Worm (Caenorhabditis elegans) whole organism, L4 larva: Measurements from ENCODE around the gene ins-7.
A peak's percentile ranks its signal among the peaks of the same experiment; 100 is the strongest.

ENCODE experiments used
- F10B5.3 ChIP-seq: sonication (generic microtip); optimal IDR thresholded peaks from 2 replicates; lab custom pipeline; 2016; ENCODE audit warnings: mild to moderate bottlenecking, missing genetic modification characterization, missing compliant biosample characterization
- F26F4.8 ChIP-seq: fragments of 200-800 bp; sonication (Bioruptor generic); conservative IDR thresholded peaks from 2 replicates; pipeline ENCODE4 v1.3.6; 2022; ENCODE audit warnings: missing genetic modification characterization, missing compliant biosample characterization
- R02D3.7 ChIP-seq: fragments of 150-350 bp; sonication (generic microtip); optimal IDR thresholded peaks from 3 replicates; lab custom pipeline; 2014; ENCODE audit warnings: missing biosample characterization, missing genetic modification characterization
- T20F7.1 ChIP-seq: fragments of 200-800 bp; sonication (Bioruptor generic); optimal IDR thresholded peaks from 2 replicates; lab custom pipeline; 2018; ENCODE audit warnings: mild to moderate bottlenecking, missing genetic modification characterization, missing compliant biosample characterization
- ZK337.2 ChIP-seq: fragments of 200-800 bp; sonication (Bioruptor generic); IDR thresholded peaks from 2 replicates; pipeline ENCODE4 v1.3.6; 2022; ENCODE audit warnings: missing genetic modification reagents, missing genetic modification characterization, missing compliant biosample characterization
- aly-2 ChIP-seq: sonication (generic microtip); optimal IDR thresholded peaks from 2 replicates; lab custom pipeline; 2018; ENCODE audit warnings: missing biosample characterization, missing genetic modification characterization
- ama-1 ChIP-seq: fragments of 150-350 bp; optimal IDR thresholded peaks from 2 replicates; lab custom pipeline; 2014; ENCODE audit warnings: inconsistent platforms, mixed read lengths
- attf-4 ChIP-seq: sonication (generic microtip); optimal IDR thresholded peaks from 3 replicates; lab custom pipeline; 2017; ENCODE audit warnings: missing biosample characterization, missing genetic modification characterization
- ceh-20 ChIP-seq: fragments of 200-800 bp; sonication (Bioruptor generic); IDR thresholded peaks from 2 replicates; pipeline ENCODE4 v1.3.6; 2022; ENCODE audit warnings: missing genetic modification reagents, missing genetic modification characterization, missing compliant biosample characterization
- ceh-44 ChIP-seq: fragments of 200-800 bp; sonication (Bioruptor generic); IDR thresholded peaks from 2 replicates; pipeline ENCODE4 v1.3.6; 2022; ENCODE audit warnings: missing genetic modification reagents, missing genetic modification characterization, missing compliant biosample characterization
- cey-2 ChIP-seq: sonication (generic microtip); optimal IDR thresholded peaks from 3 replicates; lab custom pipeline; 2017; ENCODE audit warnings: missing genetic modification characterization, mild to moderate bottlenecking, missing compliant biosample characterization, antibody characterized with exemption, borderline replicate concordance; ENCODE audit not compliant: insufficient read depth
- daf-16 ChIP-seq, 3 experiments: sonication (generic microtip); optimal IDR thresholded peaks; 2 replicates each; lab custom pipeline; 2016 to 2017; ENCODE audit warnings: missing genetic modification characterization in 3 of 3, missing genetic modification reagents in 3 of 3, mild to moderate bottlenecking in 2 of 3, missing compliant biosample characterization in 2 of 3, missing biosample characterization in 1 of 3, moderate library complexity in 1 of 3
- daf-8 ChIP-seq: fragments of 200-800 bp; sonication (Bioruptor generic); IDR thresholded peaks from 2 replicates; pipeline ENCODE4 v1.3.6; 2022; ENCODE audit warnings: missing genetic modification characterization, missing compliant biosample characterization
- dmd-6 ChIP-seq: fragments of 200-800 bp; sonication (Bioruptor generic); IDR thresholded peaks from 2 replicates; pipeline ENCODE4 v1.3.6; 2022; ENCODE audit warnings: missing genetic modification reagents, missing genetic modification characterization, missing compliant biosample characterization
- duxl-1 ChIP-seq: sonication (generic microtip); optimal IDR thresholded peaks from 2 replicates; lab custom pipeline; 2016; ENCODE audit warnings: mild to moderate bottlenecking, missing genetic modification characterization, moderate library complexity, missing compliant biosample characterization; ENCODE audit not compliant: poor library complexity
- dve-1 ChIP-seq: sonication (generic microtip); optimal IDR thresholded peaks from 2 replicates; lab custom pipeline; 2017; ENCODE audit warnings: antibody characterized with exemption, mild to moderate bottlenecking, missing genetic modification characterization, missing compliant biosample characterization; ENCODE audit not compliant: insufficient read depth
- hif-1 ChIP-seq, 2 experiments: sonication (generic microtip); optimal IDR thresholded peaks; 2 replicates each; lab custom pipeline; 2016 to 2017; ENCODE audit warnings: missing compliant biosample characterization in 2 of 2, missing genetic modification characterization in 2 of 2, missing genetic modification reagents in 2 of 2, missing genotype in 2 of 2, mild to moderate bottlenecking in 1 of 2
- hlh-11 ChIP-seq: fragments of 200-800 bp; sonication (Bioruptor generic); optimal IDR thresholded peaks from 2 replicates; lab custom pipeline; 2018; ENCODE audit warnings: mild to moderate bottlenecking, missing genetic modification characterization, missing compliant biosample characterization
- hlh-30 ChIP-seq: sonication (generic microtip); optimal IDR thresholded peaks from 2 replicates; lab custom pipeline; 2017; ENCODE audit warnings: antibody characterized with exemption, mild to moderate bottlenecking, missing genetic modification characterization, missing compliant biosample characterization; ENCODE audit not compliant: insufficient read depth
- jun-1 ChIP-seq: fragments of 150-350 bp; optimal IDR thresholded peaks from 2 replicates; lab custom pipeline; 2014; ENCODE audit warnings: missing biosample characterization, missing genetic modification reagents, missing genetic modification characterization
- lin-1 ChIP-seq: fragments of 200-800 bp; sonication (Bioruptor generic); IDR thresholded peaks from 2 replicates; pipeline ENCODE4 v1.3.6; 2022; ENCODE audit warnings: missing genetic modification reagents, missing genetic modification characterization, missing compliant biosample characterization
- lin-15B ChIP-seq: fragments of 150-350 bp; sonication (generic microtip); optimal IDR thresholded peaks from 3 replicates; lab custom pipeline; 2014; ENCODE audit warnings: missing biosample characterization, missing genetic modification characterization
- lin-29 ChIP-seq: fragments of 200-800 bp; sonication (Bioruptor generic); IDR thresholded peaks from 2 replicates; pipeline ENCODE4 v1.3.6; 2022; ENCODE audit warnings: missing genetic modification reagents, missing genetic modification characterization, missing compliant biosample characterization
- lsy-2 ChIP-seq, 2 experiments: fragments of 150-350 bp in 1 of 2; sonication (generic microtip) in 1 of 2; optimal IDR thresholded peaks; 2 replicates each; lab custom pipeline; 2014 to 2017; ENCODE audit warnings: missing biosample characterization in 2 of 2, missing genetic modification characterization in 2 of 2
- mdl-1 ChIP-seq, 2 experiments: fragments of 150-350 bp in 1 of 2; sonication (generic microtip) in 1 of 2; optimal IDR thresholded peaks; 2 replicates each; lab custom pipeline; 2014 to 2017; ENCODE audit warnings: missing biosample characterization in 2 of 2, missing genetic modification characterization in 2 of 2
- mep-1 ChIP-seq: fragments of 150-350 bp; sonication (generic microtip); optimal IDR thresholded peaks from 3 replicates; lab custom pipeline; 2014; ENCODE audit warnings: missing biosample characterization, missing genetic modification characterization
- nhr-10 ChIP-seq: fragments of 150-350 bp; optimal IDR thresholded peaks from 2 replicates; lab custom pipeline; 2014; ENCODE audit warnings: missing biosample characterization, missing genetic modification characterization
- nhr-102 ChIP-seq: sonication (generic microtip); optimal IDR thresholded peaks from 2 replicates; lab custom pipeline; 2016; ENCODE audit warnings: mild to moderate bottlenecking, missing genetic modification characterization, moderate library complexity, missing compliant biosample characterization
- nhr-111 ChIP-seq: fragments of 200-800 bp; sonication (Bioruptor generic); optimal IDR thresholded peaks from 2 replicates; lab custom pipeline; 2018; ENCODE audit warnings: mild to moderate bottlenecking, missing genetic modification characterization, missing compliant biosample characterization
- nhr-28 ChIP-seq: fragments of 150-350 bp; optimal IDR thresholded peaks from 2 replicates; lab custom pipeline; 2014; ENCODE audit warnings: missing biosample characterization, missing genetic modification characterization
- nhr-48 ChIP-seq: sonication (generic microtip); optimal IDR thresholded peaks from 2 replicates; lab custom pipeline; 2016; ENCODE audit warnings: mild to moderate bottlenecking, missing genetic modification characterization, missing compliant biosample characterization
- nhr-6 ChIP-seq: fragments of 150-350 bp; optimal IDR thresholded peaks from 2 replicates; lab custom pipeline; 2014; ENCODE audit warnings: missing biosample characterization, missing genetic modification characterization
- nhr-76 ChIP-seq: fragments of 150-350 bp; optimal IDR thresholded peaks from 2 replicates; lab custom pipeline; 2014; ENCODE audit warnings: missing biosample characterization, missing genetic modification characterization
- nhr-77 ChIP-seq: fragments of 150-350 bp; optimal IDR thresholded peaks from 2 replicates; lab custom pipeline; 2014; ENCODE audit warnings: missing biosample characterization, missing genetic modification characterization
- php-3 ChIP-seq: fragments of 200-800 bp; sonication (Bioruptor generic); IDR thresholded peaks from 2 replicates; pipeline ENCODE4 v1.3.6; 2022; ENCODE audit warnings: missing genetic modification reagents, missing genetic modification characterization, missing compliant biosample characterization
- pqm-1 ChIP-seq: sonication (generic microtip); optimal IDR thresholded peaks from 2 replicates; lab custom pipeline; 2017; ENCODE audit warnings: missing biosample characterization, missing genetic modification characterization
- saeg-2 ChIP-seq: fragments of 200-800 bp; sonication (Bioruptor generic); IDR thresholded peaks from 2 replicates; pipeline ENCODE4 v1.3.6; 2022; ENCODE audit warnings: missing genetic modification reagents, missing genetic modification characterization, missing compliant biosample characterization
- set-16 ChIP-seq: fragments of 200-800 bp; sonication (Bioruptor generic); IDR thresholded peaks from 2 replicates; pipeline ENCODE4 v1.3.6; 2022; ENCODE audit warnings: missing genetic modification reagents, missing genetic modification characterization, missing compliant biosample characterization
- snpc-1.2 ChIP-seq: fragments of 200-800 bp; sonication (Bioruptor generic); IDR thresholded peaks from 2 replicates; pipeline ENCODE4 v1.3.6; 2022; ENCODE audit warnings: missing genetic modification reagents, missing genetic modification characterization, missing compliant biosample characterization
- snpc-4 ChIP-seq: fragments of 150-350 bp; optimal IDR thresholded peaks from 2 replicates; lab custom pipeline; 2014; ENCODE audit warnings: missing biosample characterization, missing genetic modification characterization
- spr-3 ChIP-seq: fragments of 200-800 bp; sonication (Bioruptor generic); optimal IDR thresholded peaks from 2 replicates; lab custom pipeline; 2018; ENCODE audit warnings: mild to moderate bottlenecking, missing genetic modification characterization, missing compliant biosample characterization
- tag-97 ChIP-seq: fragments of 200-800 bp; sonication (Bioruptor generic); IDR thresholded peaks from 2 replicates; pipeline ENCODE4 v1.3.6; 2022; ENCODE audit warnings: missing genetic modification characterization, missing compliant biosample characterization
- unc-62 ChIP-seq, 3 experiments: fragments of 150-350 bp in 1 of 3; sonication (generic microtip); optimal IDR thresholded peaks in 2 of 3; peaks in 1 of 3; 1 replicate in 1 of 3; 2 replicates in 2 of 3; lab custom pipeline; 2014 to 2017; ENCODE audit warnings: missing biosample characterization in 3 of 3, missing genetic modification characterization in 3 of 3, missing genetic modification reagents in 3 of 3, missing genotype in 1 of 3
- zag-1 ChIP-seq: fragments of 150-350 bp; optimal IDR thresholded peaks from 2 replicates; lab custom pipeline; 2014; ENCODE audit warnings: missing biosample characterization, missing genetic modification characterization
- zfp-3 ChIP-seq: fragments of 200-800 bp; sonication (Bioruptor generic); conservative IDR thresholded peaks from 2 replicates; pipeline ENCODE4 v1.3.6; 2022; ENCODE audit warnings: missing genetic modification reagents, missing genetic modification characterization, missing compliant biosample characterization
- ztf-7 ChIP-seq: fragments of 150-350 bp; optimal IDR thresholded peaks from 2 replicates; lab custom pipeline; 2014; ENCODE audit warnings: missing biosample characterization, missing genetic modification characterization

ins-7 gene

DNA sequence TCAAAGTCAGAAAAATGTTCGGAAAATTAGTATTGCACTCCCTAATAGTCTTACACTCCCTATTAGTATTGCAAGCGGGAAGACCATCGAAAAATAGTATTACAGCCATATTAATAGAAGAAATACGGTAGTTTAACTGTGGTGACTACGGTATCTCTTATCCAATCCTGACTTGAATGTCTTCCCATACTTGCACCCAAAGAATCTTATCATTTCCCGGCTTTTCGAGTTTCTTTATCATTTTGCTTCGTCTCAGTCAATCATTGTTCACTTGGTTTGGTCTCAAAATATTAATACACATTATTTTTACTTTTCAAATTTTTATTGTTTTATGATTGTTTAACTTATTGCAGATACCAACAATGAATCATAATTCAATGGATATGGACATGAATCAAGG lies 29.5 kb downstream of the ins-7 start, which contains the start of gene F58G6.3 (continued):
- TF ChIP-seq hlh-30 (tag; lab: Kevin White, UChicago), result no peak
- TF ChIP-seq zag-1 (tag; lab: Kevin White, UChicago), result no peak
- no peak for TF ChIP-seq set-16 (GFP tag; lab: Robert Waterston, UW)
- TF ChIP-seq pqm-1 (tag; lab: Kevin White, UChicago), result peak; percentile 5
- TF ChIP-seq nhr-77 (tag; lab: Kevin White, UChicago), result no peak
- no peak for TF ChIP-seq daf-8 (GFP tag; lab: Robert Waterston, UW)
- TF ChIP-seq saeg-2 (GFP tag; lab: Robert Waterston, UW), result no peak

DNA sequence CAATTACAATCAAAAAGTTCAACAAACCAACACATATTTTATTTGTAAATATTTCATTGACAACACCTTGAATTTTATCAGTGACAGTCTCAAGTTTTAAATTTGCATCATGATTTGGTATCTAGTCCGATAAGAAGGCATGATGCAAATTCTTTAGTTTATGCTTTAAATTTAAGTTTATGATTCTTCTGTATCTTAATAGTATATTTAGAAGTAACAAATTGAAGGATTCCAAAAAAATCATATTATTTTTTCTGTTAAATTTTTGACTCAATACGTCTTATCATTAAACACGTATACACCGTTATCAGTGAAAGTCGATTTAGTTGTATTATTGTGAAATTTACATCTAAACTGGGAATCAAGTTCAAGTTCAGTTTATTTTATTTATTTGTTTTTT lies 31.4 kb downstream of the ins-7 start, which contains the start of gene chca-1:
Gene chca-1, plus strand, starts transcription at position 161 of the 400 bp plus-strand sequence.
- TF ChIP-seq mep-1 (tag; lab: Kevin White, UChicago) (peak; percentile 75), nhr-111 (GFP tag; lab: Kevin White, UChicago) (no peak), R02D3.7 (tag; lab: Kevin White, UChicago) (no peak), nhr-48 (peak; percentile 77), ama-1 (no peak), cey-2 (tag; lab: Kevin White, UChicago) (no peak), lin-1 (peak; percentile 58; the same call in 1 of the 2 replicates), nhr-76 (tag; lab: Kevin White, UChicago) (no peak), dmd-6 (GFP tag; lab: Robert Waterston, UW) (peak; percentile 88), pqm-1 (tag; lab: Kevin White, UChicago) (peak; percentile 95), dve-1 (tag; lab: Kevin White, UChicago) (peak; percentile 90), nhr-10 (tag; lab: Kevin White, UChicago) (peak; percentile 22), php-3 (GFP tag; lab: Robert Waterston, UW) (peak; percentile 81), aly-2 (no peak), ceh-20 (GFP tag; lab: Robert Waterston, UW) (0 out of 2 replicates have a peak, but pooled peaks have one; percentile 31), F10B5.3 (tag; lab: Kevin White, UChicago) (no peak), T20F7.1 (GFP tag; lab: Kevin White, UChicago) (peak; percentile 14), unc-62 (GFP tag; optimal IDR thresholded peaks at IDR 0.05 in 1 of 2; lab: Kevin White, UChicago) (peak in 1 of 2 experiments; percentile 44), unc-62 (tag; optimal IDR thresholded peaks at IDR 0.05; lab: Kevin White, UChicago) (no peak), zag-1 (tag; lab: Kevin White, UChicago) (no peak), hlh-30 (tag; lab: Kevin White, UChicago) (peak; percentile 14), mdl-1 (tag; optimal IDR thresholded peaks at IDR 0.05; lab: Kevin White, UChicago) (peak in 1 of 2 experiments; percentile 16), lin-15B (tag; lab: Kevin White, UChicago) (no peak), nhr-6 (tag; lab: Kevin White, UChicago) (peak; percentile 33), hlh-11 (peak; percentile 75), tag-97 (GFP tag; lab: Robert Waterston, UW) (no peak), lsy-2 (tag; optimal IDR thresholded peaks at IDR 0.05; lab: Kevin White, UChicago) (peak in 1 of 2 experiments; percentile 72), nhr-102 (tag; lab: Kevin White, UChicago) (peak; percentile 65), hif-1 (tag; optimal IDR thresholded peaks at IDR 0.05; lab: Kevin White, UChicago) (peak in 1 of 2 experiments; percentile 29), daf-16 (GFP tag; optimal IDR thresholded peaks at IDR 0.05; lab: Kevin White, UChicago) (no peak), daf-16 (tag; optimal IDR thresholded peaks at IDR 0.05; lab: Kevin White, UChicago) (peak; percentile 96), ceh-44 (GFP tag; lab: Robert Waterston, UW) (no peak), ztf-7 (tag; lab: Kevin White, UChicago) (peak; percentile 70), nhr-28 (tag; lab: Kevin White, UChicago) (peak; percentile 41)

DNA sequence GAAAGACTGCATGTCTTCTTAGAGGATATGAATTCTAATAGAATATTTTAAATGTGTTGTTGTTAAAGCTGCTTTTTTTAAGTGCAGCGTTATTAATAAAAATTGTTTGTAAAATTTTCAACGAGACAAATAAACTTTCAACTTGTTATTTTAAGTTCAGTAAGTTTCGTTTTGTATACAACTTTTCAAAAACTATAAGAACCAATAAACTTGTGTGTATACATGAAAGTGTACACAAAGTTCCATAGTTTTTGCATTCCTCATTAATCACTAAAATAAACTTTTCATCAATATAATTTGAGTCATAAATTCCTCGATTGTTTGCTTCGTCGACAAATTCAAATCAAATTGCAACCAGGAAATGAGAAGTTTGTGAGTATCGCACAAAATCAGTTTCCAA lies 34.0 kb downstream of the ins-7 start, which contains the start of gene srm-3:
Gene srm-3, plus strand, starts transcription at position 301 of the 400 bp plus-strand sequence.
- no peak for TF ChIP-seq zfp-3 (GFP tag; lab: Robert Waterston, UW)
- TF ChIP-seq spr-3, result no peak
- no peak for TF ChIP-seq snpc-4 (tag; lab: Kevin White, UChicago)
- TF ChIP-seq F26F4.8 (GFP tag; lab: Robert Waterston, UW), result no peak
- TF ChIP-seq mep-1 (tag; lab: Kevin White, UChicago), result no peak
- TF ChIP-seq lin-29, result no peak
- TF ChIP-seq pqm-1 (tag; lab: Kevin White, UChicago), result no peak
- no peak for TF ChIP-seq lsy-2 (tag; optimal IDR thresholded peaks at IDR 0.05; lab: Kevin White, UChicago)
- TF ChIP-seq duxl-1 (tag; lab: Kevin White, UChicago), result no peak
- TF ChIP-seq snpc-1.2 (GFP tag; lab: Robert Waterston, UW), result no peak
- no peak for TF ChIP-seq jun-1 (tag; lab: Kevin White, UChicago)
- no peak for TF ChIP-seq nhr-111 (GFP tag; lab: Kevin White, UChicago)
- TF ChIP-seq attf-4 (tag; lab: Kevin White, UChicago), result no peak
- no peak for TF ChIP-seq ZK337.2 (GFP tag; lab: Robert Waterston, UW)
- TF ChIP-seq lin-15B (tag; lab: Kevin White, UChicago), result no peak
- TF ChIP-seq nhr-76 (tag; lab: Kevin White, UChicago), result no peak
